Worm (Caenorhabditis elegans) whole organism, L1 larva: Measurements from ENCODE around the gene srh-15.

Experiments
- aha-1 ChIP-seq: fragments of 150-350 bp; optimal IDR thresholded peaks from 2 replicates; lab custom pipeline; 2014; ENCODE audit warnings: missing biosample characterization, missing genetic modification characterization
- aly-2 ChIP-seq: fragments of 150-350 bp; optimal IDR thresholded peaks from 2 replicates; lab custom pipeline; 2014; ENCODE audit warnings: missing biosample characterization, missing genetic modification characterization
- blmp-1 ChIP-seq: fragments of 150-350 bp; optimal IDR thresholded peaks from 2 replicates; lab custom pipeline; 2014; ENCODE audit warnings: missing biosample characterization, missing genetic modification characterization
- ceh-82 ChIP-seq, 3 experiments: fragments of 150-350 bp in 1 of 3; sonication (generic microtip) in 2 of 3; optimal IDR thresholded peaks; 2 replicates each; lab custom pipeline; 2014 to 2017; ENCODE audit warnings: missing biosample characterization in 3 of 3, missing genetic modification characterization in 3 of 3
- efl-1 ChIP-seq, 4 experiments: fragments of 150-350 bp; optimal IDR thresholded peaks in 3 of 4; peaks in 1 of 4; 1 replicate in 1 of 4; 2 replicates in 3 of 4; lab custom pipeline; 2014; ENCODE audit warnings: missing biosample characterization in 2 of 4, missing genetic modification characterization in 2 of 4, missing genetic modification reagents in 2 of 4
- efl-3 ChIP-seq: fragments of 200-800 bp; sonication (Bioruptor generic); optimal IDR thresholded peaks from 2 replicates; lab custom pipeline; 2018; ENCODE audit warnings: mild to moderate bottlenecking, missing genetic modification characterization, missing compliant biosample characterization
- egl-13 ChIP-seq: sonication (generic microtip); optimal IDR thresholded peaks from 2 replicates; lab custom pipeline; 2016; ENCODE audit warnings: missing genotype, missing genetic modification reagents, missing genetic modification characterization, missing compliant biosample characterization
- fkh-4 ChIP-seq: sonication (generic microtip); optimal IDR thresholded peaks from 2 replicates; lab custom pipeline; 2016; ENCODE audit warnings: missing compliant biosample characterization, missing genetic modification characterization, borderline replicate concordance
- grh-1 ChIP-seq: fragments of 200-800 bp; sonication (Bioruptor generic); IDR thresholded peaks from 2 replicates; pipeline ENCODE4 v1.3.6; 2022; ENCODE audit warnings: missing genetic modification reagents, missing genetic modification characterization, missing compliant biosample characterization
- isw-1 ChIP-seq: fragments of 200-800 bp; sonication (Bioruptor generic); IDR thresholded peaks from 2 replicates; pipeline ENCODE4 v1.3.6; 2022; ENCODE audit warnings: missing genetic modification characterization, missing compliant biosample characterization
- lin-14 ChIP-seq: fragments of 200-800 bp; sonication (Bioruptor generic); optimal IDR thresholded peaks from 2 replicates; lab custom pipeline; 2018; ENCODE audit warnings: mild to moderate bottlenecking, missing genetic modification characterization, moderate library complexity, missing compliant biosample characterization
- lir-3 ChIP-seq: sonication (generic microtip); optimal IDR thresholded peaks from 2 replicates; lab custom pipeline; 2016; ENCODE audit warnings: mild to moderate bottlenecking, missing genetic modification characterization, moderate library complexity, missing compliant biosample characterization; ENCODE audit not compliant: poor library complexity
- lsy-2 ChIP-seq, 2 experiments: fragments of 150-350 bp; optimal IDR thresholded peaks; 2 replicates each; lab custom pipeline; 2014; ENCODE audit warnings: missing biosample characterization in 2 of 2, missing genetic modification characterization in 2 of 2
- mef-2 ChIP-seq: fragments of 150-350 bp; optimal IDR thresholded peaks from 2 replicates; lab custom pipeline; 2014; ENCODE audit warnings: missing biosample characterization, missing genetic modification characterization
- mep-1 ChIP-seq: fragments of 150-350 bp; optimal IDR thresholded peaks from 2 replicates; lab custom pipeline; 2014; ENCODE audit warnings: missing biosample characterization, missing genetic modification characterization
- nhr-11 ChIP-seq: fragments of 150-350 bp; optimal IDR thresholded peaks from 2 replicates; lab custom pipeline; 2014; ENCODE audit warnings: missing biosample characterization, missing genetic modification characterization
- nhr-20 ChIP-seq: sonication (generic microtip); optimal IDR thresholded peaks from 2 replicates; lab custom pipeline; 2016; ENCODE audit warnings: mild to moderate bottlenecking, missing genetic modification characterization, missing compliant biosample characterization
- nhr-47 ChIP-seq: sonication (generic microtip); optimal IDR thresholded peaks from 2 replicates; lab custom pipeline; 2016; ENCODE audit warnings: mild to moderate bottlenecking, missing genetic modification characterization, moderate library complexity, missing compliant biosample characterization
- nhr-71 ChIP-seq: sonication (generic microtip); optimal IDR thresholded peaks from 2 replicates; lab custom pipeline; 2016; ENCODE audit warnings: mild to moderate bottlenecking, missing genetic modification characterization, moderate library complexity, missing compliant biosample characterization
- nhr-77 ChIP-seq: fragments of 150-350 bp; optimal IDR thresholded peaks from 2 replicates; lab custom pipeline; 2014; ENCODE audit warnings: missing biosample characterization, missing genetic modification characterization
- pag-3 ChIP-seq: sonication (generic microtip); optimal IDR thresholded peaks from 2 replicates; lab custom pipeline; 2017; ENCODE audit warnings: missing genetic modification characterization, mild to moderate bottlenecking, missing compliant biosample characterization, antibody characterized with exemption, borderline replicate concordance; ENCODE audit not compliant: insufficient read depth
- pax-3 ChIP-seq: fragments of 200-800 bp; sonication (Bioruptor generic); optimal IDR thresholded peaks from 2 replicates; lab custom pipeline; 2018; ENCODE audit warnings: mild to moderate bottlenecking, missing genetic modification characterization, moderate library complexity, missing compliant biosample characterization
- rnt-1 ChIP-seq: sonication (generic microtip); optimal IDR thresholded peaks from 2 replicates; lab custom pipeline; 2016; ENCODE audit warnings: mild to moderate bottlenecking, missing genetic modification characterization, moderate library complexity, missing compliant biosample characterization
- snpc-4 ChIP-seq: fragments of 150-350 bp; optimal IDR thresholded peaks from 2 replicates; lab custom pipeline; 2014; ENCODE audit warnings: missing biosample characterization, missing genetic modification characterization
- snu-23 ChIP-seq: sonication (generic microtip); optimal IDR thresholded peaks from 2 replicates; lab custom pipeline; 2016; ENCODE audit warnings: missing genetic modification characterization, missing compliant biosample characterization
- sox-4 ChIP-seq: sonication (generic microtip); optimal IDR thresholded peaks from 2 replicates; lab custom pipeline; 2016; ENCODE audit warnings: missing genetic modification characterization, missing compliant biosample characterization
- swsn-7 ChIP-seq: sonication (generic microtip); optimal IDR thresholded peaks from 2 replicates; lab custom pipeline; 2016; ENCODE audit warnings: missing genetic modification characterization, missing compliant biosample characterization
- tbx-2 ChIP-seq: sonication (generic microtip); optimal IDR thresholded peaks from 2 replicates; lab custom pipeline; 2016; ENCODE audit warnings: missing genetic modification characterization, missing compliant biosample characterization
- unc-130 ChIP-seq: fragments of 150-350 bp; optimal IDR thresholded peaks from 2 replicates; lab custom pipeline; 2017; ENCODE audit warnings: missing biosample characterization, missing genetic modification characterization, inconsistent platforms
- vab-15 ChIP-seq: sonication (generic microtip); optimal IDR thresholded peaks from 2 replicates; lab custom pipeline; 2017; ENCODE audit warnings: missing genotype, mild to moderate bottlenecking, missing genetic modification characterization, missing compliant biosample characterization
- xbp-1 ChIP-seq: sonication (generic microtip); optimal IDR thresholded peaks from 2 replicates; lab custom pipeline; 2016; ENCODE audit warnings: missing genetic modification characterization, missing compliant biosample characterization
- ztf-11 ChIP-seq, 2 experiments: sonication (generic microtip); optimal IDR thresholded peaks; 2 replicates each; lab custom pipeline; 2016 to 2017; ENCODE audit warnings: missing genetic modification characterization in 2 of 2, missing biosample characterization in 1 of 2, missing compliant biosample characterization in 1 of 2
- ztf-4 ChIP-seq: fragments of 150-350 bp; optimal IDR thresholded peaks from 2 replicates; lab custom pipeline; 2014; ENCODE audit warnings: missing biosample characterization, missing genetic modification characterization

Gene srh-15

DNA sequence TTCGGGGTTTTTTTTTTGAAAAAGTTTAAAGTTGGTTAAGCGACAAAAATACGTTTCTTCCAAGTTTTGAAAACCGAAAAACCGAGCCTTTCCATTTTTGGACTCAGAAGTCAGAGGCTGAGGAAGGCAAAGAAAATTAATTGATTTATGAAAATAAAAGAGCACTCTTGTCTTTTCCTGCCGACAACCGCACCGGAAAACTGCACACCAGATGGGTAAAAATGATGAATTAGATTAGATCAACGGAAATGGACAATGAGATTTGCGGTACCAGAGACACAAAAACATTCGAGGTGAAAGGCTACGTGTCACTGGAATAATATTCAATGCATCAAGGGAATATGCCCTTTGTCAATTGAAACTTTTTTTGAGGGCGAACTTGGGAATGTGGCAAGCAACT lies 26.3 kb upstream of the srh-15 start:
- TF ChIP-seq pag-3 (tag; lab: Kevin White, UChicago) = no peak
- no peak for TF ChIP-seq grh-1 (GFP tag; lab: Robert Waterston, UW)
- TF ChIP-seq nhr-20 (tag; lab: Kevin White, UChicago) = no peak
- no peak for TF ChIP-seq xbp-1 (tag; lab: Kevin White, UChicago)
- no peak for TF ChIP-seq efl-1 (optimal IDR thresholded peaks at IDR 0.05; lab: Kevin White, UChicago)
- TF ChIP-seq efl-1 (GFP tag; optimal IDR thresholded peaks at IDR 0.05 in 1 of 2; lab: Kevin White, UChicago) = no peak
- no peak for TF ChIP-seq ztf-4 (tag; lab: Kevin White, UChicago)
- no peak for TF ChIP-seq aha-1 (tag; lab: Kevin White, UChicago)
- TF ChIP-seq blmp-1 = no peak
- no peak for TF ChIP-seq nhr-47 (tag; lab: Kevin White, UChicago)
- TF ChIP-seq mep-1 = no peak
- no peak for TF ChIP-seq ceh-82 (tag; optimal IDR thresholded peaks at IDR 0.05; lab: Kevin White, UChicago)
- no peak for TF ChIP-seq lsy-2 (tag; optimal IDR thresholded peaks at IDR 0.05; lab: Kevin White, UChicago)

DNA sequence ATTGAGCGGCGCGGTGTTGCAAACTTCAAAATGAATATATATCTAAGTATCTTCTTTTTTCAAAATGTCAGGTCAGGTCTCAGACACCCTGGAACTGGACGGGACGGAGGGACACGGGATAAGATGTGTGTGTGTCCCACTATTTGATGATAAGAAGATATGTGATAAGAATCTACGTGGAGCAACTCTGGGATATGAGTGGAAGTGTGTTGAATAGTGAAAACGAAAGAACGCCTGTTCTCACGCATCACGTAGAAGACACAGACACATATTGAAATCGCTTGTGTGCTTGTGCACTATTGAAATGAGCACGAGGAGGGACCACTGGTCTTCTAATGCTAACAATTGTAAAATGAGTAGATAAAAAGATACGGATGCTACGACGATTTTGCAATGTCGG lies 24.9 kb upstream of the srh-15 start, which contains the start of gene uig-1:
Gene uig-1 (minus strand): TSS at position 120 of the 400 bp plus-strand sequence.
- TF ChIP-seq lin-14 (GFP tag; lab: Kevin White, UChicago) (peak; percentile 75), unc-130 (tag; lab: Kevin White, UChicago) (no peak)

ce11 chrV:13297220-13297619 lies 23.6 kb upstream of the srh-15 start, which contains the start of gene C26E1.1:
TSS of gene C26E1.1 (plus strand) at chrV:13297520.
- TF ChIP-seq lir-3 (tag; lab: Kevin White, UChicago) = no peak
- TF ChIP-seq nhr-20 (tag; lab: Kevin White, UChicago) = no peak
- TF ChIP-seq tbx-2 = no peak
- no peak for TF ChIP-seq egl-13
- no peak for TF ChIP-seq xbp-1 (tag; lab: Kevin White, UChicago)
- no peak for TF ChIP-seq fkh-4 (tag; lab: Kevin White, UChicago)
- TF ChIP-seq nhr-11 (tag; lab: Kevin White, UChicago) = no peak
- no peak for TF ChIP-seq snu-23 (GFP tag; lab: Kevin White, UChicago)
- no peak for TF ChIP-seq snpc-4 (tag; lab: Kevin White, UChicago)
- TF ChIP-seq lin-14 (GFP tag; lab: Kevin White, UChicago) = no peak
- TF ChIP-seq aly-2 (tag; lab: Kevin White, UChicago) = no peak
- TF ChIP-seq ztf-11 (tag; optimal IDR thresholded peaks at IDR 0.05; lab: Kevin White, UChicago) = no peak
- TF ChIP-seq vab-15 = no peak
- TF ChIP-seq mep-1 = no peak

- peak; percentile 11 for TF ChIP-seq nhr-71
- TF ChIP-seq efl-3 (GFP tag; lab: Kevin White, UChicago) = no peak
- TF ChIP-seq lin-14 (GFP tag; lab: Kevin White, UChicago) = peak; percentile 37
- TF ChIP-seq rnt-1 (tag; lab: Kevin White, UChicago) = peak; percentile 2
- no peak for TF ChIP-seq nhr-77
Observed at ce11 chrV:13298706-13299105, 22.1 kb upstream of the srh-15 start.

DNA sequence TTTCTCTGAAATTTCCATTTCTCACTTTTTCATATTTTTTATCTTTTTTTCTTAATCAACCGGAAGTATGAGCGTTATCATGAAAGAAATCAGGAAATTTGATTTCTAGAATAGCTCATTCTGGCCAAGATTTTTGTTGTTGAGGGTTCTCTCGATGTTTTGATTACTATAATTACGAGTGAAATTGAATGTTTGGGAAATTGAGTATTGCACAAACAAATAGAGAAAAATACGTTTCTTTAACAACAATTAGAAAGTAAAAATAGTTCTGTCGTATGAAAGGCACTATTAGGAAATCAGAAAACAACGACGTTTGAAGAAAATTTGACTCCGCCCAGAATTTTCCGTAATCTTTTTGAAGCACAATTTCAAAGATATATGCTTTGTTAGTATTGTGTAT lies 21.4 kb upstream of the srh-15 start:
- TF ChIP-seq pax-3 (tag; lab: Kevin White, UChicago) (peak; percentile 60), efl-1 (optimal IDR thresholded peaks at IDR 0.05; lab: Kevin White, UChicago) (no peak), efl-1 (GFP tag; optimal IDR thresholded peaks at IDR 0.05 in 1 of 2; lab: Kevin White, UChicago) (peak in 1 of 2 experiments; percentile 65), swsn-7 (tag; lab: Kevin White, UChicago) (no peak), isw-1 (no peak), sox-4 (no peak), mef-2 (tag; lab: Kevin White, UChicago) (no peak)
- TF ChIP-seq, all 84 proteins: peak for 2
